Worm (Caenorhabditis elegans): Measurements from ENCODE around the gene nhr-258.

- TF ChIP-seq egl-27 (tag; optimal IDR thresholded peaks at IDR 0.05), result no peak
- TF ChIP-seq lin-15B (tag; optimal IDR thresholded peaks at IDR 0.05), result no peak
- TF ChIP-seq pqm-1 (tag; optimal IDR thresholded peaks at IDR 0.05), result no peak
- no peak for TF ChIP-seq skn-1 (tag; optimal IDR thresholded peaks at IDR 0.05)
- TF ChIP-seq nhr-237 (tag; optimal IDR thresholded peaks at IDR 0.05), result no peak
- TF ChIP-seq ceh-9 (tag; optimal IDR thresholded peaks at IDR 0.05), result no peak
- TF ChIP-seq ceh-82 (tag; optimal IDR thresholded peaks at IDR 0.05), result no peak
- no peak for TF ChIP-seq ceh-16 (tag; optimal IDR thresholded peaks at IDR 0.05)
These were observed 23.0 kb downstream of the nhr-258 start for ce11 chrIV:8067745-8068144.
